Worm (Caenorhabditis elegans): Measurements from ENCODE around the gene frpr-15.

Gene frpr-15

ce11 chrV:12727104-12727637, 47.3 kb downstream of the frpr-15 start, which contains the start of gene R11D1.13 (continued):
- TF ChIP-seq ekl-4 (GFP tag; IDR thresholded peaks at IDR 0.05) (0 out of 2 replicates have a peak, but pooled peaks have one; percentile 34), cebp-2 (GFP tag; IDR thresholded peaks at IDR 0.05) (no peak), attf-5 (GFP tag; optimal IDR thresholded peaks at IDR 0.05) (no peak), attf-3 (GFP tag; conservative IDR thresholded peaks at IDR 0.05) (no peak), K11D2.4 (GFP tag; IDR thresholded peaks at IDR 0.05) (no peak), lin-35 (GFP tag; optimal IDR thresholded peaks at IDR 0.05) (peak in 1 of 3 experiments; percentile 5), pha-4 (tag; optimal IDR thresholded peaks at IDR 0.05) (no peak), let-526 (GFP tag; IDR thresholded peaks at IDR 0.05) (no peak), madf-3 (GFP tag; IDR thresholded peaks at IDR 0.05) (no peak), aptf-3 (GFP tag; IDR thresholded peaks at IDR 0.05) (no peak), rpc-1 (optimal IDR thresholded peaks at IDR 0.05) (no peak), rpc-1 (tag; optimal IDR thresholded peaks at IDR 0.05) (no peak), F57A8.1 (GFP tag; optimal IDR thresholded peaks at IDR 0.05) (no peak), mxl-1 (tag; optimal IDR thresholded peaks at IDR 0.05) (no peak), lin-54 (GFP tag; optimal IDR thresholded peaks at IDR 0.05) (peak; percentile 9), B0035.1 (tag; optimal IDR thresholded peaks at IDR 0.05) (no peak), snpc-1.3 (tag; optimal IDR thresholded peaks at IDR 0.05; ENCODE audit: insufficient read depth) (no peak), T26A5.8 (tag; optimal IDR thresholded peaks at IDR 0.05) (no peak), ztf-26 (tag; optimal IDR thresholded peaks at IDR 0.05) (no peak), F23B12.7 (tag; optimal IDR thresholded peaks at IDR 0.05; ENCODE audit: insufficient read depth) (no peak), Y79H2A.3 (GFP tag; conservative IDR thresholded peaks at IDR 0.05) (no peak), attf-6 (GFP tag; IDR thresholded peaks at IDR 0.05) (no peak), bed-2 (GFP tag; IDR thresholded peaks at IDR 0.05) (no peak), ceh-58 (GFP tag; IDR thresholded peaks at IDR 0.05) (no peak)

ce11 chrV:12728062-12728665, 48.3 kb downstream of the frpr-15 start, which contains the start of the genes rpl-28 and mrpl-49:
Gene rpl-28 (minus strand): TSS chrV:12728112.
Gene mrpl-49 (plus strand): TSS chrV:12728631.
- TF ChIP-seq efl-1 (GFP tag; optimal IDR thresholded peaks at IDR 0.05) (peak; percentile 23), F57A8.1 (GFP tag; optimal IDR thresholded peaks at IDR 0.05) (no peak), T07F8.4 (tag; optimal IDR thresholded peaks at IDR 0.05) (no peak), dpl-1 (GFP tag; optimal IDR thresholded peaks at IDR 0.05) (no peak), madf-6 (GFP tag; IDR thresholded peaks at IDR 0.05) (no peak), mcd-1 (GFP tag; IDR thresholded peaks at IDR 0.05) (peak; percentile 96), snpc-1.3 (tag; optimal IDR thresholded peaks at IDR 0.05; ENCODE audit: insufficient read depth) (no peak), chd-7 (tag; optimal IDR thresholded peaks at IDR 0.05) (no peak), F23B12.7 (tag; optimal IDR thresholded peaks at IDR 0.05; ENCODE audit: insufficient read depth) (peak; percentile 91), ztf-18 (tag; optimal IDR thresholded peaks at IDR 0.05) (peak; percentile 40), atf-7 (tag; optimal IDR thresholded peaks at IDR 0.05) (no peak), madf-8 (GFP tag; conservative IDR thresholded peaks at IDR 0.05) (0 out of 2 replicates have a peak, but pooled peaks have one; percentile 4), F49E8.2 (tag; optimal IDR thresholded peaks at IDR 0.05; ENCODE audit: insufficient read depth) (peak; percentile 42), K11D2.4 (GFP tag; IDR thresholded peaks at IDR 0.05) (no peak), lsy-27 (tag; optimal IDR thresholded peaks at IDR 0.05; ENCODE audit: borderline replicate concordance, insufficient read depth) (no peak), lsl-1 (GFP tag; optimal IDR thresholded peaks at IDR 0.05) (peak; percentile 56), ztf-26 (tag; optimal IDR thresholded peaks at IDR 0.05) (peak; percentile 21), gei-17 (GFP tag; optimal IDR thresholded peaks at IDR 0.05) (no peak), egrh-3 (GFP tag; IDR thresholded peaks at IDR 0.05) (no peak), ceh-40 (GFP tag; IDR thresholded peaks at IDR 0.05) (no peak), nfya-2 (GFP tag; IDR thresholded peaks at IDR 0.05) (no peak), nfyb-1 (GFP tag; IDR thresholded peaks at IDR 0.05) (no peak), nfya-1 (tag; optimal IDR thresholded peaks at IDR 0.05; ENCODE audit: borderline replicate concordance, insufficient read depth) (no peak), mel-28 (tag; optimal IDR thresholded peaks at IDR 0.05; ENCODE audit: borderline replicate concordance) (no peak), lin-54 (GFP tag; optimal IDR thresholded peaks at IDR 0.05) (peak; percentile 71), aptf-3 (GFP tag; IDR thresholded peaks at IDR 0.05) (no peak), C06A6.2 (GFP tag; conservative IDR thresholded peaks at IDR 0.05) (no peak), ztf-25 (GFP tag; IDR thresholded peaks at IDR 0.05) (no peak), mes-4 (tag; optimal IDR thresholded peaks at IDR 0.05) (no peak)
